Fruit fly (Drosophila melanogaster) ovary, adult (tissue): ENCODE measurements around the gene pad.

ENCODE experiments used
- CG17801 ChIP-seq: fragments of 200-800 bp; optimal IDR thresholded peaks from 2 replicates; lab custom pipeline; 2019; ENCODE audit warnings: missing biosample characterization, mild to moderate bottlenecking, missing genetic modification characterization, moderate library complexity; ENCODE audit not compliant: partially characterized antibody

Gene pad

DNA sequence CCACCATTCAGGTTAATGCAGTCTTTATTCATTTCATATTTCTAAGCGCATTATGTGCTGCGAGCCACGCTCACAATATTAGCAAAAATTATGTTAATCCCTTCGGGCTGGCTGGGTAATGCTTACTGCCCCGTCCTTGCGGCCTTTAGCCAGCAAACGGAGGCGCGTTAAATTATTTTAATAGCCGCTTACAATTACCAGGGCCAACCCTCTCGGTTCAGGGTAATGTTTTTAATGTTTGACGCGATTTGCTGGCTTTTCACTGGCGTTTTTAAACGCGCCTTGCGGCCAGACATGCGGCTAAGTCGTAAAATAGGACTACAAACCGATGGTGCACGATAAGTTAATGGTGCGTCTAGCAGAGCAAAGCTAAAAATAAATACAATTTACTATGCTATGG, 7.3 kb upstream of the pad start:
- TF ChIP-seq CG17801 (GFP tag; lab: Kevin White, UChicago): no peak

DNA sequence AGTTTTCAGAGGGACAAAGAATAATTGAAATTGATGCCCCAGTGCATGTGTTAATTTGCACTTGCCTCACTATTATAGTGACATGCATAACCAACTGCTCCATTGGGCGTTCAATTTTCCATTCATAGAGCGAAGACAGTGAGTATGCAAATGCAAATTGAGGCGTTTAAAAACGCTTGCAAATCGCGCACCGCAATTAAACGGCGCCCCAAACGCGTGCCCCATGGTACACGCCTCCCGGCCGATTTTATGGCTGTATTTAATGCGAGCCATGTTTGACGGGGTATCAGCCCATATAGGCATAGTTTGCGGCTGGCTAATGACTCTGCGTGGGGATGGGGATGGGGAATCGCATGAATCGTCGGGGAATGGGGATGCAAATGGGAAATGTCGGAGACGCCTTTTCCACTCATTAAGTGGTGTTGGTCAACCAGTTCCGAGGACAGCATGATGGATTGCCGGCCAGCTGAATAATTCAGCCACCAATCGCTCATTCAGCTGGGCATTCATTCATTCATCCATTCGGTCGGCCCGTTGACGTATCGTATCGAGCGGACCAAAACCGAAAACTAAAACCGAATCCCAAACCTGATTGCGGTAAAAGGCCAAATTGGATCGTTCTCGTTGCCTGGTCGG, 6.6 kb upstream of the pad start:
- no peak for TF ChIP-seq CG17801 (GFP tag; lab: Kevin White, UChicago)

DNA sequence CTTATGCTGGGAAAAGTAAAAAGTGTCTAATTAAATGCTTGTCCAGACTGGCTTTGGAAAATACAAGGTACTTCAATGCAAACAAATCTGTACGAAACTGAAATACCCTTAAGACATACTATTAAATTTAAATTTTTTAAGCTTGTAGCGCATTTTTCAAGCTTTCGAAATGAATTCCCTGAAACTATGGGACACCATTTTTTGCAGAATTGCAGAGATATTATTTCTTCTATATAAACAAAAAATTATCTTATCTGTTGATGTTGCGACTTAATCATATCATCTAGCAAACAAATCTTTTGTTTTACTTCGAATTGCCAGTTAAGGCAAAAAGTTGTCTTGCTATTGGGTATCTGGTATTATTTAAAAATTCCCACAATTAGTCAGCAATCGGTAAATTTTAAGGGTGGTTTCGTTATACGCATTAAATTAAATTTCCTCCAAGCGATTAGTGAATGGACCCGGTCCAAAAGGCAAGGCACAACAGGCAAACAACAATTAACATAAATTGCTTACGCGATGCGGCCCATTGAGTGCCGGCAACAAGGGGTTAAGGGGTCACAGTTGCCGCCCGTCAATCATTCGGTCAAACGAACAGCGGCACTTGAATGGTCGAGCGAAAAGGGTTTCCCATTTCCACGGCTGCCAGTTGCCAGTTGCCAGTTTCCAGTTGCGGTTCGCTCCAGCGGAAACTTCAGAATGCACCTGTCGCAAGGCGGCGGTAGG, 5.6 kb upstream of the pad start:
- no peak for TF ChIP-seq CG17801 (GFP tag; lab: Kevin White, UChicago)

DNA sequence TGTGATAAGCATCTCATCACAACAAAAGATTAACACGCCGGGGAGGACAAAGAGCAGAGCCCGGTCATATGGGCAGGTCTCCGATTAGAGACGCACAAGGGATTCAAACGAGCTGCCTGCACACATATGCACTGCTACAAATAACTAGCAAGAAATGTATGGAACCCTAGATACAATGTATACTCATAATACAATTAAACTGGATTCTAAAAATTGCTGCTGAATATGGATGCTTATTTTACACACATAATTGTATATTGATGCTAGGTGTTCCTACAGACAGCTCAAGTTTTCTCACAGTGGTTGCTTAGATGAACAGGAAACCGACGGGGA, 5.1 kb upstream of the pad start:
- TF ChIP-seq CG17801 (GFP tag; lab: Kevin White, UChicago): no peak

- TF ChIP-seq CG17801 (GFP tag; lab: Kevin White, UChicago): no peak
These were observed 4.3 kb upstream of the pad start for dm6 chr3R:16337863-16338262.

dm6 chr3R:16338342-16338741, 3.8 kb upstream of the pad start:
- peak; percentile 54 for TF ChIP-seq CG17801 (GFP tag; lab: Kevin White, UChicago)

DNA sequence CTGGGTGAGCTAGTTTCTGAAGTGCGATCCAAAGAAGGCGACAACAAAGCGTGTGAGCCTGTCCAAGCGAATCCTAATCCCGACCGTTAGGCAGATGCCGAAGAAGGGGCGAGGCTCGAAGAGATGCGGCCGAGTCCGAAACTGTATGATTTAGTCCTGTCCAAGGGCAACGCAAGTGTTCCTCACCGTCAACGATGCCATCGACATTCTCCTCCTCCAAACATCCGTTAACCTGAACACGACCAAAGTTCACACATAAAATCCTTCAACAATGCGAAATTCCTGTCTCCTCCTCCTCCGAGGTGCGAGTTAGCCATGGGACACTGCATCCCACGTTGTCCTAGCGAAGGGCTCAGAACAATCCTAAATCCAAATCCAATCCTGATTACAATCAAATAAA, 2.6 kb upstream of the pad start, which contains the start of gene Sulf1:
TSS of gene Sulf1 (minus strand) at position 101 of the 400 bp plus-strand sequence.
- no peak for TF ChIP-seq CG17801 (GFP tag; lab: Kevin White, UChicago)

DNA sequence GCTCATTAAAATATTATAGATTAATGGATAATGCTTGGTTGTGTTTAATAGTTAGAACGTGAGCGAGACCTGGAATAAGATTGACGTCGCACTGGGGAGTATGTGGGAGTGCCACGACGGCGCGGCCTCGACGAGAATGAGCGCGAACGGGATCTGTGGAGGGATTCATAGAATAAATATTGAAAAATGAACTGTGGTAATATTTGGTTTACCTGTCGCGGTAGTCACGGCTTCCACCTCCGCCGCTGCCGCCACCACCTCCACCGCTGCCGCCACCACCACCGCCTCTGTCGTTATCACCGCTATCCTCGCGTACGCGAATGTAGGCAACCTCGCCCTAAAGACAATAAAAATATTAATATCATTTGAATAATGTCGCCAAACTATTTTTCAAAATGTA, 1.5 kb upstream of the pad start:
- TF ChIP-seq CG17801 (GFP tag; lab: Kevin White, UChicago): no peak

DNA sequence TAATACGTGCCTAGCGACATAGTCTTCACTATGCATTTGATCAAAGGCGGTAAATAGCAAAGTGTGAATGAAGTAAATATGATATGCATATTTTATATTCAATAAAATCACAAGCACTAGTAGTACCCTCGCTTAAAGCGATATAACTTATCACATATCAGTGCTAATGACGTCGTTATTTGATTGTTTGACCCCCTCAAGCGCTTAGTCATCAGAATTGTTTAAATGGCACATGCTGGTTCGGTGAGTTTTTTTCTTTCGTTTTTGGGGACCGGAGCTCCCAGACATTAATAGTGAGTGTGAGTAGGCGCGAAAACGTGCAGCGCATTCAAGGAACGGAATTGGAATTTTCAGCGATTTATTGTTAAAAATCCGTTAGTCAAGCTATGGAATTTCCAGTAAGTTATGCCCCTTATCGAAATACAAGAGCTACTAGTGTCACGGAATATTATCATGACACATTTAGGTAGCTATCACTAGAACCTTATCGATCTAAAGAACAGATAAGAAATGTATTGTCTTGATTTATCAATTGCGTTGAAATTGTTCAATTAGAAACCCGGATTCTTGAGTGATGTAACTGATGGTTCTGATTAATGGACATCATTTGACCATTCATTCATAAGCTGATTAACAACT, 5.6 kb downstream of the pad start:
- TF ChIP-seq CG17801 (GFP tag; lab: Kevin White, UChicago): no peak

DNA sequence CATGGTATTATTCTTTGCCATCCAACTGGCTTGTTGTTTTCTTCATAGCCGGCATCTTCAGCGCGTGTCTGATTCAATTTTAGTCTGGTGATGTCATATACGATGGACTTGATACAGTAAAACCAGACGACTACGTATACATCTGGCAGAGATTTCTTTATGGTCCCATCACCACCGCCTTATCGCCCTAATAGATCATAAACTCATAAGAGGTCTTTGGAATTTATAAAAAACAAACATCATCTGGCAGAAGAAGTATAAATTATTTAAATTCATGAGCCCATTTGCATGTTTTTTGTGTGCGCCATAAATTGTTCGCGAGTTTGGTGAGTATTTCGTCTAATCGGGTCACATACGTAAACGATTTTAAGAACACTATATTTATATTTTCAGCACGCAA, 6.2 kb downstream of the pad start:
- no peak for TF ChIP-seq CG17801 (GFP tag; lab: Kevin White, UChicago)

DNA sequence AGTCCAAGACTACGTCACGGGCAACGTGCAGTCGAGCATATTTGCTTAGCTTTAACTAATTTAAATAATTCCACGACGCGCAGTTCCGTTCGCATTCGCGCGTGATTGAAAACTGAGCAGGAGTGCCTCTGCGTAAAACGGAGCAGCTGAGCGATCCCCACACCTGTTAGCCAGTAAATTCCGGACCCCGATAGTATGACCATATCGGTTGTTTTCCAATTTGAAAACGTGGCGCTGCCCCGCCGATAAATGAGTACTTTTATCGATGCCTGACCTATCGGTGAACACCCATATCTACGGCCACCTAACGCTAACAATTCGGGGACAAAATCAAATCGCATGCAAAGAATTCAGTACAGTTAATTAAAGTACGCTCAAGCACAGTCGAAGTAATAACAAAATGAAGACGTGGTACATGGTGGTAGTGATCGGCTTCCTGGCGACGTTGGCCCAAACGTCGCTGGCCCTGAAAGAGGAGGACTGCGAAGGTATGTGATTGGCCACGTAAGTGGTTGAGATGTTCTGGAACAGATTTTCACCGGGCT, 7.1 kb downstream of the pad start, which contains the start of the genes CG14879 and Manf:
TSS of gene CG14879 (minus strand) at position 116 of the 545 bp plus-strand sequence.
TSS of gene Manf (plus strand) at position 294 of the 545 bp plus-strand sequence.
- TF ChIP-seq CG17801 (GFP tag; lab: Kevin White, UChicago): no peak

DNA sequence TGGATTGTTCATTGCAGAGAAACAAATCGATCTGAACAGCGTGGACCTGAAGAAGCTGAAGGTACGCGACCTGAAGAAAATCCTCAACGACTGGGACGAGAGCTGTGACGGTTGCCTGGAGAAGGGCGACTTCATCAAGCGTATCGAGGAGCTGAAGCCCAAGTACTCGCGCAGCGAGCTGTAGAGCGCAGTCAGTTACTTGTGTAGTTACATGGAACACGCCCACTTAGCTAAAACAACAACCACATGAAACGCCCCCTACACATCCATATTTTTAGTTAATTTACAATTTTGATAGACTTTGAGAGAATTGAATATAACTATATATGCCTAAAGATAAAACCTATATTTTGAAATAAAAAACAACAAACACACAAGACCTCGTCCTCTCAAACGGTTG, 8.3 kb downstream of the pad start:
- no peak for TF ChIP-seq CG17801 (GFP tag; lab: Kevin White, UChicago)

DNA sequence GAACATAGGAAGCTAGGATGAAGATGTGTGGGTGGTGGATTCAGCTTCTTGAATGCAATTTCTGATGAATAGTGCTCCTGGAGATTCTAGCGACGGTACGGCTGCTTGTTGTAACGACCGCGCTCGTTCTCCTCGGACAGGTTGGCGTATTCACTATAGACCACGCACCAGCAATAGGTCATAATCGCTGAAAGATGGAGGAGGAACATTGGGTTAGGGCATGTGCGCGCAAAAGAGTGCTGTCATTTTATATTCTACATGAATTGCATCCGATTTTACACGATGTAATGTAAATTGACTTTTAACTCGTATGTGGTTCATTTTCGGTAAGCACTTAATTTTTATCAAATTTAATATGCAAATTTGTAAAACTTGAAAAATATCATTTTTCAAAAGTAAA, 8.9 kb downstream of the pad start:
- no peak for TF ChIP-seq CG17801 (GFP tag; lab: Kevin White, UChicago)

- no peak for TF ChIP-seq CG17801 (GFP tag; lab: Kevin White, UChicago)
These were observed 9.9 kb downstream of the pad start for dm6 chr3R:16352039-16352438.

DNA sequence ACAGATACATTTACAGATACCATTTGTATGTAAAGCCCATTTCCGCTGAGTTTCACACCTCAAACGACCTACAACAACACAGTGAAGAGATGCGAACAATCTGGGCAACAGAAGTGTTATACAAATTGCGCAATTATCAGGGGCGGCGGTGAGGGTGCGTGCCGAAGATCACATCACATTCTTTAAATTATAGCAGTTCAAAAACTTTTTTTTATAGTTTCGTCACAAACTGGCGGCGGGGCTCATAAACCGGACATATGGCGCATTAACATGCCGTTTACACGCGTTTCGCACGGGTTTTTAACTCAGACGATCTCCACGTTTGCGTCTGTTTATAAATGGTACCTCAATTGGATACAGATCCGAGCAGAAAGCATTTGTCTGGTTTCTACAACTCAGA, 11.1 kb downstream of the pad start:
- no peak for TF ChIP-seq CG17801 (GFP tag; lab: Kevin White, UChicago)
